Worm (Caenorhabditis elegans) whole organism, late embryonic: ENCODE data around the gene C06B3.6.

ENCODE experiments used
- K02D7.2 ChIP-seq: sonication (generic microtip); optimal IDR thresholded peaks from 2 replicates; lab custom pipeline; 2017; ENCODE audit warnings: mild to moderate bottlenecking, missing genetic modification characterization, missing compliant biosample characterization
- T23F11.4 ChIP-seq: fragments of 200-800 bp; sonication (Bioruptor generic); optimal IDR thresholded peaks from 2 replicates; lab custom pipeline; 2018; ENCODE audit warnings: mild to moderate bottlenecking, missing genetic modification characterization, missing compliant biosample characterization
- ahr-1 ChIP-seq: sonication (generic microtip); optimal IDR thresholded peaks from 2 replicates; lab custom pipeline; 2016; ENCODE audit warnings: missing genetic modification characterization, missing compliant biosample characterization
- ceh-14 ChIP-seq: sonication (generic microtip); optimal IDR thresholded peaks from 2 replicates; lab custom pipeline; 2016; ENCODE audit warnings: missing genotype, missing genetic modification characterization, missing compliant biosample characterization
- ceh-19 ChIP-seq: fragments of 200-800 bp; sonication (Bioruptor generic); optimal IDR thresholded peaks from 2 replicates; lab custom pipeline; 2018; ENCODE audit warnings: mild to moderate bottlenecking, missing genetic modification characterization, missing compliant biosample characterization
- ceh-22 ChIP-seq: sonication (generic microtip); optimal IDR thresholded peaks from 2 replicates; lab custom pipeline; 2017; ENCODE audit warnings: missing biosample characterization, missing genetic modification characterization
- ceh-31 ChIP-seq: sonication (generic microtip); optimal IDR thresholded peaks from 2 replicates; lab custom pipeline; 2016; ENCODE audit warnings: missing genetic modification characterization, missing compliant biosample characterization
- ceh-45 ChIP-seq: fragments of 200-800 bp; sonication (Bioruptor generic); IDR thresholded peaks from 2 replicates; pipeline ENCODE4 v1.3.6; 2022; ENCODE audit warnings: missing genetic modification reagents, missing genetic modification characterization, missing compliant biosample characterization
- ceh-6 ChIP-seq: fragments of 200-800 bp; sonication (Bioruptor generic); optimal IDR thresholded peaks from 2 replicates; lab custom pipeline; 2018; ENCODE audit warnings: mild to moderate bottlenecking, missing genetic modification characterization, missing compliant biosample characterization
- ceh-9 ChIP-seq: sonication (generic microtip); optimal IDR thresholded peaks from 2 replicates; lab custom pipeline; 2016; ENCODE audit warnings: mild to moderate bottlenecking, missing genetic modification characterization, inconsistent platforms, missing compliant biosample characterization
- che-1 ChIP-seq: sonication (generic microtip); optimal IDR thresholded peaks from 2 replicates; lab custom pipeline; 2016; ENCODE audit warnings: mild to moderate bottlenecking, missing genetic modification characterization, missing compliant biosample characterization
- elt-2 ChIP-seq: sonication (generic microtip); optimal IDR thresholded peaks from 2 replicates; lab custom pipeline; 2016; ENCODE audit warnings: missing genetic modification reagents, missing genetic modification characterization, missing compliant biosample characterization
- elt-4 ChIP-seq: sonication (generic microtip); optimal IDR thresholded peaks from 2 replicates; lab custom pipeline; 2016; ENCODE audit warnings: missing genetic modification characterization, missing compliant biosample characterization
- fax-1 ChIP-seq: sonication (generic microtip); optimal IDR thresholded peaks from 2 replicates; lab custom pipeline; 2016; ENCODE audit warnings: missing genotype, missing genetic modification characterization, missing compliant biosample characterization
- gmeb-2 ChIP-seq: sonication (generic microtip); optimal IDR thresholded peaks from 2 replicates; lab custom pipeline; 2016; ENCODE audit warnings: missing genetic modification characterization, inconsistent platforms, missing compliant biosample characterization
- hlh-13 ChIP-seq: fragments of 200-800 bp; sonication (Bioruptor generic); optimal IDR thresholded peaks from 2 replicates; lab custom pipeline; 2018; ENCODE audit warnings: mild to moderate bottlenecking, missing genetic modification characterization, missing compliant biosample characterization
- hlh-15 ChIP-seq: sonication (generic microtip); optimal IDR thresholded peaks from 2 replicates; lab custom pipeline; 2016; ENCODE audit warnings: missing genetic modification characterization, missing compliant biosample characterization
- hlh-6 ChIP-seq: sonication (generic microtip); optimal IDR thresholded peaks from 2 replicates; lab custom pipeline; 2016; ENCODE audit warnings: missing genotype, missing genetic modification characterization, missing compliant biosample characterization
- lin-11 ChIP-seq: fragments of 200-800 bp; sonication (Bioruptor generic); optimal IDR thresholded peaks from 2 replicates; lab custom pipeline; 2018; ENCODE audit warnings: mild to moderate bottlenecking, missing genetic modification characterization, missing compliant biosample characterization
- mec-3 ChIP-seq: sonication (generic microtip); optimal IDR thresholded peaks from 2 replicates; lab custom pipeline; 2016; ENCODE audit warnings: borderline replicate concordance, missing genetic modification characterization, missing compliant biosample characterization
- nfya-1 ChIP-seq: sonication (generic microtip); optimal IDR thresholded peaks from 2 replicates; lab custom pipeline; 2017; ENCODE audit warnings: missing genetic modification characterization, mild to moderate bottlenecking, missing compliant biosample characterization, antibody characterized with exemption, moderate library complexity
- pat-9 ChIP-seq: fragments of 200-800 bp; sonication (Bioruptor generic); optimal IDR thresholded peaks from 2 replicates; lab custom pipeline; 2018; ENCODE audit warnings: mild to moderate bottlenecking, missing genetic modification characterization, moderate library complexity, missing compliant biosample characterization
- pros-1 ChIP-seq: fragments of 150-350 bp; optimal IDR thresholded peaks from 2 replicates; lab custom pipeline; 2014; ENCODE audit warnings: missing biosample characterization, missing genetic modification reagents, missing genetic modification characterization
- rnt-1 ChIP-seq: sonication (generic microtip); optimal IDR thresholded peaks from 2 replicates; lab custom pipeline; 2016; ENCODE audit warnings: missing genetic modification characterization, missing compliant biosample characterization
- sox-2 ChIP-seq: fragments of 200-800 bp; sonication (Bioruptor generic); IDR thresholded peaks from 2 replicates; pipeline ENCODE4 v1.3.6; 2022; ENCODE audit warnings: missing genetic modification reagents, missing genetic modification characterization, missing compliant biosample characterization
- sox-4 ChIP-seq: sonication (generic microtip); optimal IDR thresholded peaks from 2 replicates; lab custom pipeline; 2017; ENCODE audit warnings: mild to moderate bottlenecking, missing genetic modification characterization, inconsistent platforms, missing compliant biosample characterization
- tbx-2 ChIP-seq: sonication (generic microtip); optimal IDR thresholded peaks from 2 replicates; lab custom pipeline; 2016; ENCODE audit warnings: missing genetic modification characterization, missing compliant biosample characterization
- tbx-7 ChIP-seq: sonication (generic microtip); optimal IDR thresholded peaks from 2 replicates; lab custom pipeline; 2016; ENCODE audit warnings: missing genotype, missing genetic modification characterization, missing compliant biosample characterization
- unc-86 ChIP-seq: sonication (generic microtip); optimal IDR thresholded peaks from 2 replicates; lab custom pipeline; 2016; ENCODE audit warnings: missing genetic modification characterization, missing compliant biosample characterization

Gene C06B3.6

DNA sequence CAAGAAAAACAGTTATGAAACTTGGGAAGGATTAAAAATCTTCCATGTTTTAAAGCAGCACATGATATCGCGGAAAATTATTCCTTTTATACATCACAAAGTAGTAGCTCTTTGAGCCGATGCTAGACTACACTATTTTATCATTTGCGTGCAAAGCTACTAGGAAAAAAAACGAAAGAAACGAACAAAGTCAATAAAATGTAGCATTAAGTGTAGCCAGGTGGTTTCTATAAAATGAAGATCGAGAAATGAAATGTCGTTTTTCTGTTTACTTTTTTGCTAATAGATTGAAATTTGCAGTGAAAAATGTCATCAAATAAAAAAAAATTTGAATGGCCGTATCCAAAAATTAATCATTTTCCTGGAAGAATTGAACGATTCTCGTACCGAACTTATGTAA is 35.9 kb downstream of the C06B3.6 start, which contains the start of gene cpt-5:
Gene cpt-5 (plus strand): TSS at position 301 of the 400 bp plus-strand sequence.
- TF ChIP-seq unc-86 (tag; lab: Kevin White, UChicago) (no peak), elt-2 (tag; lab: Kevin White, UChicago) (no peak), hlh-6 (no peak)
- TF ChIP-seq, all 69 proteins: peak for 0

DNA sequence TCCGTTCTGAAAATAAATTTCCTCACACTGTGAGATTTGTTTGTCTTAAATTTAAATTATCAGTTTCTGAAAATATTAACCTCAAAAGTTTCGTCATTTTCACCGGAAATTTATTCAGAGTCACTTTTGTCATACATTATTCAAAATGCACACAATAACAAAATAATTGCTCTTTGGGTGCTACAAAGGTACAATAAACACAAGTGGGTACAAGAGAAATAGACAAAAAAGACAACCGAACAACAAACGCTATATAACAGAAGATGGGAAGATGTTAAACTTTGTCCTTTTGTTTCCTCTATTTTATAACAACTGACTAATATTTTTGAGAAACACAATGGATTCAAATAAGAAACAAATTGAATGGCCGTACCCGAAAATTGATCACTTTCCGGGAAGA is 39.2 kb downstream of the C06B3.6 start:
- TF ChIP-seq fax-1 (tag; lab: Kevin White, UChicago): no peak
- no peak for TF ChIP-seq che-1 (tag; lab: Kevin White, UChicago)
- TF ChIP-seq T23F11.4 (GFP tag; lab: Kevin White, UChicago): no peak
- no peak for TF ChIP-seq tbx-2 (tag; lab: Kevin White, UChicago)
- no peak for TF ChIP-seq ceh-22 (tag; lab: Kevin White, UChicago)
- TF ChIP-seq gmeb-2 (tag; lab: Kevin White, UChicago): no peak
- no peak for TF ChIP-seq rnt-1 (tag; lab: Kevin White, UChicago)
- TF ChIP-seq sox-4 (tag; lab: Kevin White, UChicago): no peak

DNA sequence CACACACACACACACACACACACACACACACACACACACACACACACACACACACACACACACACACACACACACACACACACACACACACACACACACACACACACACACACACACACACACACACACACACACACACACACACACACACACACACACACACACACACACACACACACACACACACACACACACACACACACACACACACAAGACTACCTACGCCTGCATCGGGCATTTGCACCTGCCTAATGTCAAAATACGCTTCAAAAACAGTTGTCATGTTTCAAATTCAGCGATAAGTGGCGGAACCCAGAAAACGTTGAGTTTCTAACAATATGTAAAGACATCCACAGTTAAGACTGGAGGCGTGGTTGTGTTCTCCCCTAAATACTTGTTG is 39.9 kb downstream of the C06B3.6 start:
- TF ChIP-seq ceh-19: peak; percentile 51
- TF ChIP-seq pat-9 (tag; lab: Kevin White, UChicago): peak; percentile 50
- TF ChIP-seq ceh-6 (GFP tag; lab: Kevin White, UChicago): peak; percentile 51
- peak; percentile 33 for TF ChIP-seq lin-11 (tag; lab: Kevin White, UChicago)
- TF ChIP-seq gmeb-2 (tag; lab: Kevin White, UChicago): peak; percentile 29

DNA sequence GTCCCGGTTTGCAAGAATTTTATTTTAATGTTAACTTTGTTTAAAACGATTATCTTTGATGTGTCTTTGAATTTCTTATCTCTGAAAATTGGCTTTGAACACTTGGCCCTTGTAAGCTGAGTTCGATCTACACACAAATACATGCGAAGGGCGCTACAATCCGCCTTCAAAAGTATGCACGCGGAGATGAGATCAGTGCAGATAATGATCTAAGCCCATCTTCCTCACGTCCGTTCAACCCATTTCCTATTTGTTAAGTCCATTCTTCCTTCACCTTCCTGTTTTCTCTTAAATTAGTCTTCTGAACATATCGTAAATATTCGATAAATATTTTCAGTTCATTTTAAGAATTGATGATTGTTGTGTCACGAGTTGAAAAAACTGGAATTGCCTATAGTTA is 42.4 kb downstream of the C06B3.6 start, which contains the start of gene nhr-175:
Gene nhr-175 (plus strand): TSS at position 339 of the 400 bp plus-strand sequence.
- TF ChIP-seq rnt-1 (tag; lab: Kevin White, UChicago): no peak
- no peak for TF ChIP-seq ceh-45 (GFP tag; lab: Robert Waterston, UW)
- no peak for TF ChIP-seq tbx-7
- TF ChIP-seq lin-11 (tag; lab: Kevin White, UChicago): no peak
- TF ChIP-seq nfya-1: no peak

DNA sequence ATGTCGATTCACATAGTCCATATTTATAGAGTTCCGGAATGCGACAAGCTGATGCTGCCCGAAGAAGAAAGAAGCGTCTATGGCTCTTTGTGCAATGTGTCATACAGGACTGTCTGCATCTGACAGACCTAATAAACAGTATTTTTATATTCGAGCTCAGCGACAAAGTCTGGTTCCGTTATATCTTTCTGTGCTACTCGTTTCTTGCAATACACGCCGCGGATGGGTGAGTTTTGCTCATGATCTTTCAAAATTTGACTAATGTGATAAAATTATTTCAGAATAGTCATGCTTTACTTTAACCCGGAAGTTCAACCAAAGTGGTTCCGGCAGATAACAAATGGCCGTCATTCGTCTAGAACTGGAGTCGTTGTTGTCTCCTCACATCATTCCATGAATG is 45.1 kb downstream of the C06B3.6 start:
- TF ChIP-seq pat-9 (tag; lab: Kevin White, UChicago) (no peak), ceh-14 (tag; lab: Kevin White, UChicago) (no peak), hlh-15 (tag; lab: Kevin White, UChicago) (no peak), ceh-22 (tag; lab: Kevin White, UChicago) (no peak), ceh-6 (GFP tag; lab: Kevin White, UChicago) (no peak), pros-1 (no peak), ahr-1 (no peak), ceh-9 (tag; lab: Kevin White, UChicago) (no peak), mec-3 (tag; lab: Kevin White, UChicago) (no peak), elt-4 (tag; lab: Kevin White, UChicago) (no peak)

DNA sequence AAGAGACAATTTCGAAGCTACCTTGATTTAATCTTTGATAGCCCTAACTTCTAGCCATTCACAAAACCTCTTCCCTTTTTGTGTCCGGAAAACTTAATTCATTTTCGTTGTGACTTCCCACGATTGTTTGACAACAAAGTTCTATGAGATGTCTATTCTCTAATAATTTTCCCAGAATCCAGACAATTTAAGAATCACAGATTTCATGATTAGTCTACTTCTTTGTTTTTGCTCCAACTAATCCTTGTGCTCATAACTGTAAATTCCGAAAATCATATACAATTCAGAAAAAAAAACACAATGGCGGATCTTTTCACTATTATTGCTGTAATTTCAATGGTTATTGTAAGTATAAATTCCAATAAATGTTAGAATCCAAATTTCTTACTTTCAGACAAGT is 46.3 kb downstream of the C06B3.6 start, which contains the start of gene srx-137:
Gene srx-137 (plus strand): TSS at position 301 of the 400 bp plus-strand sequence.
- TF ChIP-seq elt-2 (tag; lab: Kevin White, UChicago) (no peak), hlh-13 (GFP tag; lab: Kevin White, UChicago) (no peak), sox-2 (GFP tag; lab: Robert Waterston, UW) (no peak), ceh-31 (tag; lab: Kevin White, UChicago) (no peak), tbx-7 (no peak)

DNA sequence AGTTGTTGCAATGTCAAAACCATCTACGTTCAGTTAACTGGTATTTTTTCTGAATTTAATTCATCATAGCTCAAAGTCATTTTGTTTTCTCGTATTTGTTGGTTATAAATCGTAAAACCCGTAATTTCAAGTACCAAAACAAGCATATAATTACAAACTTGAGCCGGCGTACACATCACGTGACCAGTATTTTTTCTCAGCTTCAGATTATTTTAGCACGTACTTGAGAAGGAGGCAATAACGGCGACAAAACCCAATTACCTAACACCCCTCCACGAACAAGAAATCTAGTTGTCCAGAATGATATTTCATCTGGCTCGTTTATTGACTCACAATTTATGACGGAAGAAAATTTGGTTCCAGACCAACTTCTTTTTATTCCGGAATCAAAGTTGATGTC is 49.9 kb downstream of the C06B3.6 start, which contains the start of gene srx-135:
Gene srx-135 (plus strand): TSS at position 301 of the 400 bp plus-strand sequence.
- TF ChIP-seq K02D7.2: no peak
